Worm (Caenorhabditis elegans) whole organism, L2 larva: Measurements from ENCODE around the gene hsp-17.

ENCODE experiments used
- C34F6.9 ChIP-seq: fragments of 150-350 bp; optimal IDR thresholded peaks from 2 replicates; lab custom pipeline; 2014; ENCODE audit warnings: missing biosample characterization, missing genetic modification characterization
- ZK546.5 ChIP-seq: sonication (generic microtip); optimal IDR thresholded peaks from 2 replicates; lab custom pipeline; 2017; ENCODE audit warnings: missing biosample characterization, missing genetic modification characterization
- aly-2 ChIP-seq: fragments of 150-350 bp; optimal IDR thresholded peaks from 2 replicates; lab custom pipeline; 2014; ENCODE audit warnings: missing biosample characterization, missing genetic modification characterization
- ceh-16 ChIP-seq: fragments of 150-350 bp; optimal IDR thresholded peaks from 2 replicates; lab custom pipeline; 2014; ENCODE audit warnings: missing biosample characterization, missing genetic modification characterization
- egl-27 ChIP-seq: sonication (generic microtip); optimal IDR thresholded peaks from 3 replicates; lab custom pipeline; 2017; ENCODE audit warnings: missing biosample characterization, missing genetic modification reagents, missing genetic modification characterization
- elt-1 ChIP-seq: fragments of 150-350 bp; optimal IDR thresholded peaks from 2 replicates; lab custom pipeline; 2014; ENCODE audit warnings: missing biosample characterization, missing genetic modification characterization
- fos-1 ChIP-seq: fragments of 150-350 bp; optimal IDR thresholded peaks from 2 replicates; lab custom pipeline; 2014; ENCODE audit warnings: missing biosample characterization, missing genetic modification characterization
- lin-39 ChIP-seq: fragments of 150-350 bp; optimal IDR thresholded peaks from 2 replicates; lab custom pipeline; 2014; ENCODE audit warnings: missing biosample characterization, missing genetic modification reagents, missing genetic modification characterization
- nhr-12 ChIP-seq: fragments of 150-350 bp; optimal IDR thresholded peaks from 2 replicates; lab custom pipeline; 2014; ENCODE audit warnings: missing biosample characterization, missing genetic modification characterization
- nhr-21 ChIP-seq: fragments of 150-350 bp; optimal IDR thresholded peaks from 2 replicates; lab custom pipeline; 2014; ENCODE audit warnings: missing biosample characterization, missing genetic modification characterization
- nhr-237 ChIP-seq: fragments of 150-350 bp; optimal IDR thresholded peaks from 2 replicates; lab custom pipeline; 2014; ENCODE audit warnings: missing biosample characterization, missing genetic modification characterization
- nhr-25 ChIP-seq: fragments of 150-350 bp; sonication (generic microtip); optimal IDR thresholded peaks from 3 replicates; lab custom pipeline; 2014; ENCODE audit warnings: missing biosample characterization, missing genetic modification characterization
- snpc-4 ChIP-seq: fragments of 150-350 bp; optimal IDR thresholded peaks from 2 replicates; lab custom pipeline; 2014; ENCODE audit warnings: missing biosample characterization, missing genetic modification characterization
- unc-62 ChIP-seq: fragments of 150-350 bp; optimal IDR thresholded peaks from 2 replicates; lab custom pipeline; 2014; ENCODE audit warnings: missing biosample characterization, missing genetic modification reagents, missing genetic modification characterization

- no peak for TF ChIP-seq nhr-237 (tag; lab: Kevin White, UChicago)
- no peak for TF ChIP-seq snpc-4
- no peak for TF ChIP-seq ceh-16
- no peak for TF ChIP-seq ZK546.5
- no peak for TF ChIP-seq C34F6.9 (tag; lab: Kevin White, UChicago)
- no peak for TF ChIP-seq nhr-12 (tag; lab: Kevin White, UChicago)
- no peak for TF ChIP-seq lin-39 (tag; lab: Kevin White, UChicago)
- no peak for TF ChIP-seq unc-62 (GFP tag; lab: Kevin White, UChicago)
- no peak for TF ChIP-seq nhr-21 (tag; lab: Kevin White, UChicago)
- TF ChIP-seq elt-1 (tag; lab: Kevin White, UChicago), result no peak
- no peak for TF ChIP-seq nhr-25 (tag; lab: Kevin White, UChicago)
- no peak for TF ChIP-seq fos-1
- no peak for TF ChIP-seq egl-27 (tag; lab: Kevin White, UChicago)
- no peak for TF ChIP-seq aly-2 (tag; lab: Kevin White, UChicago)
Observed at ce11 chrV:8342416-8342815, 43.3 kb downstream of the hsp-17 start.
